Fruit fly (Drosophila melanogaster): Measurements from ENCODE around the gene Cdc5.

Cdc5 gene

dm6 chr3L:320798-321197 is 40.4 kb downstream of the Cdc5 start:
- TF ChIP-seq CG8632 (GFP tag; optimal IDR thresholded peaks at IDR 0.05) (no peak), svp (GFP tag) (no peak), fd59A (GFP tag; optimal IDR thresholded peaks at IDR 0.05) (no peak), CG9139 (GFP tag; optimal IDR thresholded peaks at IDR 0.05) (no peak), CG3032 (tag; optimal IDR thresholded peaks at IDR 0.05) (no peak), salr (GFP tag; optimal IDR thresholded peaks at IDR 0.05) (no peak), lz (GFP tag; optimal IDR thresholded peaks at IDR 0.05) (no peak), CG6808 (GFP tag; optimal IDR thresholded peaks at IDR 0.05) (no peak), Eip93F (GFP tag; optimal IDR thresholded peaks at IDR 0.05) (no peak), CG3919 (GFP tag; optimal IDR thresholded peaks at IDR 0.05) (no peak)

dm6 chr3L:320010-320337 is 41.2 kb downstream of the Cdc5 start:
- TF ChIP-seq CG15336 (GFP tag; IDR thresholded peaks at IDR 0.05) (0 out of 2 replicates have a peak, but pooled peaks have one; percentile 4), ss (GFP tag; optimal IDR thresholded peaks at IDR 0.05) (no peak), Eip78C (GFP tag) (peak; percentile 23)

- TF ChIP-seq CG10669 (GFP tag; optimal IDR thresholded peaks at IDR 0.05) (no peak), CG6163 (GFP tag; IDR thresholded peaks at IDR 0.05) (peak; percentile 30; the same call in 1 of the 3 replicates), fkh (GFP tag; optimal IDR thresholded peaks at IDR 0.05) (peak; percentile 80), Hr4 (GFP tag; optimal IDR thresholded peaks at IDR 0.05) (no peak), vri (GFP tag; optimal IDR thresholded peaks at IDR 0.05) (no peak), Eip75B (GFP tag; optimal IDR thresholded peaks at IDR 0.05) (no peak), Hr39 (GFP tag; optimal IDR thresholded peaks at IDR 0.05) (no peak), eg (GFP tag; IDR thresholded peaks at IDR 0.05) (no peak), Sox102F (GFP tag; optimal IDR thresholded peaks at IDR 0.05) (no peak), CG9139 (GFP tag; optimal IDR thresholded peaks at IDR 0.05) (peak; percentile 36), spab (GFP tag; optimal IDR thresholded peaks at IDR 0.05) (no peak), net (GFP tag; optimal IDR thresholded peaks at IDR 0.05) (no peak), cyc (GFP tag; optimal IDR thresholded peaks at IDR 0.05) (no peak), achi (GFP tag; optimal IDR thresholded peaks at IDR 0.05) (no peak), Lpt (GFP tag; optimal IDR thresholded peaks at IDR 0.05) (peak; percentile 19), Blimp-1 (GFP tag; optimal IDR thresholded peaks at IDR 0.05) (no peak), Gug (GFP tag; IDR thresholded peaks at IDR 0.05) (no peak), Sox14 (GFP tag; optimal IDR thresholded peaks at IDR 0.05) (peak; percentile 61), CG11902 (GFP tag; optimal IDR thresholded peaks at IDR 0.05) (no peak), topi (GFP tag; optimal IDR thresholded peaks at IDR 0.05) (no peak), dac (GFP tag; optimal IDR thresholded peaks at IDR 0.05) (no peak), acj6 (GFP tag; optimal IDR thresholded peaks at IDR 0.05) (no peak), CG6808 (GFP tag; optimal IDR thresholded peaks at IDR 0.05) (peak; percentile 44), Met (GFP tag; optimal IDR thresholded peaks at IDR 0.05) (no peak), CG16779 (tag; optimal IDR thresholded peaks at IDR 0.05) (no peak), lz (GFP tag; optimal IDR thresholded peaks at IDR 0.05) (no peak), Ets96B (tag; optimal IDR thresholded peaks at IDR 0.05) (no peak), CG15336 (GFP tag; IDR thresholded peaks at IDR 0.05) (0 out of 2 replicates have a peak, but pooled peaks have one; percentile 6), CG1621 (tag; optimal IDR thresholded peaks at IDR 0.05) (peak; percentile 20), CG32006 (GFP tag; optimal IDR thresholded peaks at IDR 0.05) (no peak), svp (GFP tag) (peak; percentile 83), fd59A (GFP tag; optimal IDR thresholded peaks at IDR 0.05) (no peak), CG3032 (tag; optimal IDR thresholded peaks at IDR 0.05) (no peak), esn (GFP tag; optimal IDR thresholded peaks at IDR 0.05) (no peak), Sox15 (GFP tag; optimal IDR thresholded peaks at IDR 0.05) (no peak), CG11294 (GFP tag; IDR thresholded peaks at IDR 0.05) (no peak), CG3919 (GFP tag; optimal IDR thresholded peaks at IDR 0.05) (no peak), CG8119 (GFP tag; IDR thresholded peaks at IDR 0.05) (no peak), pdm3 (GFP tag; optimal IDR thresholded peaks at IDR 0.05) (no peak), CG6854 (GFP tag; optimal IDR thresholded peaks at IDR 0.05) (peak; percentile 62), Smox (GFP tag; optimal IDR thresholded peaks at IDR 0.05) (no peak), Eip78C (GFP tag) (peak; percentile 46)
These were observed 41.8 kb downstream of the Cdc5 start, which contains the start of gene fwd for dm6 chr3L:319145-320009. TSS of gene fwd (minus strand) at chr3L:319884.
